Worm (Caenorhabditis elegans): ENCODE measurements around the gene nhr-32.

- TF ChIP-seq ceh-48 (tag; optimal IDR thresholded peaks at IDR 0.05) (no peak), ceh-18 (tag; optimal IDR thresholded peaks at IDR 0.05) (no peak), pha-4 (tag; optimal IDR thresholded peaks at IDR 0.05) (no peak), tbx-7 (tag; optimal IDR thresholded peaks at IDR 0.05) (no peak), pros-1 (tag; optimal IDR thresholded peaks at IDR 0.05) (no peak), K02D7.2 (tag; optimal IDR thresholded peaks at IDR 0.05) (no peak), pqm-1 (tag; optimal IDR thresholded peaks at IDR 0.05) (no peak), elt-2 (tag; optimal IDR thresholded peaks at IDR 0.05) (no peak), rnt-1 (tag; optimal IDR thresholded peaks at IDR 0.05) (no peak), pha-2 (tag; optimal IDR thresholded peaks at IDR 0.05) (no peak), unc-55 (GFP tag; optimal IDR thresholded peaks at IDR 0.05) (no peak)
Measured at ce11 chrX:13223437-13223836, 28.3 kb upstream of the nhr-32 start, which contains the start of gene skr-20.
